Fruit fly (Drosophila melanogaster) whole organism, embryonic: ENCODE results near the gene CG8861.

ENCODE experiments used
- B-H2 ChIP-seq: fragments of 200-800 bp; sonication (Bioruptor generic); optimal IDR thresholded peaks from 2 replicates; lab custom pipeline; 2018; ENCODE audit warnings: missing biosample characterization, mild to moderate bottlenecking, missing genetic modification characterization
- Blimp-1 ChIP-seq: fragments of 200-800 bp; sonication (Bioruptor generic); optimal IDR thresholded peaks from 3 replicates; lab custom pipeline; 2018; ENCODE audit warnings: missing biosample characterization, missing genetic modification characterization, mild to moderate bottlenecking, moderate library complexity, missing genetic modification reagents
- C15 ChIP-seq: fragments of 200-800 bp; sonication (Bioruptor generic); IDR thresholded peaks from 3 replicates; pipeline ENCODE4 v1.3.6; 2022; ENCODE audit warnings: missing biosample characterization, missing genetic modification characterization
- CG12744 ChIP-seq: fragments of 200-800 bp; sonication (Bioruptor generic); optimal IDR thresholded peaks from 2 replicates; lab custom pipeline; 2016; ENCODE audit warnings: missing biosample characterization, missing genetic modification characterization
- CG13296 ChIP-seq: fragments of 200-800 bp; sonication (Bioruptor generic); optimal IDR thresholded peaks from 3 replicates; lab custom pipeline; 2018; ENCODE audit warnings: missing biosample characterization, mild to moderate bottlenecking, missing genetic modification characterization
- CG1647 ChIP-seq: fragments of 200-800 bp; sonication (Bioruptor generic); optimal IDR thresholded peaks from 3 replicates; lab custom pipeline; 2016; ENCODE audit warnings: missing biosample characterization, missing genetic modification characterization
- CG16815 ChIP-seq: fragments of 200-800 bp; sonication (Bioruptor generic); optimal IDR thresholded peaks from 3 replicates; lab custom pipeline; 2017; ENCODE audit warnings: missing biosample characterization, mild to moderate bottlenecking, missing genetic modification characterization
- CG17802 ChIP-seq: fragments of 200-800 bp; sonication (Bioruptor generic); optimal IDR thresholded peaks from 2 replicates; lab custom pipeline; 2018; ENCODE audit warnings: missing biosample characterization, mild to moderate bottlenecking, missing genetic modification characterization, moderate library complexity
- CG18764 ChIP-seq: fragments of 200-800 bp; sonication (Bioruptor generic); optimal IDR thresholded peaks from 3 replicates; lab custom pipeline; 2016; ENCODE audit warnings: missing biosample characterization, missing genetic modification characterization
- CG2120 ChIP-seq: fragments of 200-800 bp; sonication (Bioruptor generic); optimal IDR thresholded peaks from 3 replicates; lab custom pipeline; 2016; ENCODE audit warnings: missing biosample characterization, missing genetic modification characterization
- CG7372 ChIP-seq: fragments of 200-800 bp; sonication (Bioruptor generic); IDR thresholded peaks from 2 replicates; pipeline ENCODE4 v1.3.6; 2022; ENCODE audit warnings: missing biosample characterization, missing genetic modification characterization
- CG7745 ChIP-seq: fragments of 200-800 bp; sonication (Bioruptor generic); optimal IDR thresholded peaks from 2 replicates; lab custom pipeline; 2018; ENCODE audit warnings: missing biosample characterization, mild to moderate bottlenecking, missing genetic modification characterization, moderate library complexity
- CG7839 ChIP-seq: fragments of 200-800 bp; sonication (Bioruptor generic); optimal IDR thresholded peaks from 3 replicates; lab custom pipeline; 2018; ENCODE audit warnings: missing biosample characterization, mild to moderate bottlenecking, missing genetic modification characterization, moderate library complexity
- CG8478 ChIP-seq: fragments of >200 bp; optimal IDR thresholded peaks from 2 replicates; lab custom pipeline; 2018
- CG9437 ChIP-seq: fragments of 200-800 bp; sonication (Bioruptor generic); optimal IDR thresholded peaks from 2 replicates; lab custom pipeline; 2018; ENCODE audit warnings: missing biosample characterization, mild to moderate bottlenecking, missing genetic modification characterization
- CG9609 ChIP-seq: fragments of 200-800 bp; sonication (Bioruptor generic); optimal IDR thresholded peaks from 3 replicates; lab custom pipeline; 2016; ENCODE audit warnings: missing biosample characterization, missing genetic modification characterization
- CG9797 ChIP-seq: fragments of 200-800 bp; sonication (Bioruptor generic); optimal IDR thresholded peaks from 3 replicates; lab custom pipeline; 2018; ENCODE audit warnings: missing biosample characterization, mild to moderate bottlenecking, missing genetic modification characterization
- HHEX ChIP-seq: fragments of 200-800 bp; sonication (Bioruptor generic); optimal IDR thresholded peaks from 3 replicates; lab custom pipeline; 2017; ENCODE audit warnings: missing biosample characterization, mild to moderate bottlenecking, missing genetic modification characterization, missing genetic modification reagents
- MBD-R2 ChIP-seq: fragments of 200-800 bp; sonication (Bioruptor generic); IDR thresholded peaks from 2 replicates; pipeline ENCODE4 v1.3.6; 2022; ENCODE audit warnings: missing biosample characterization, missing genetic modification characterization
- Med ChIP-seq: fragments of 200-800 bp; sonication (Bioruptor generic); peaks from one replicate; lab custom pipeline; 2016; ENCODE audit warnings: missing biosample characterization, missing genetic modification characterization, mild to moderate bottlenecking, inconsistent platforms, moderate library complexity
- Mes4 ChIP-seq: fragments of 200-800 bp; sonication (Bioruptor generic); optimal IDR thresholded peaks from 2 replicates; lab custom pipeline; 2016; ENCODE audit warnings: missing biosample characterization, missing genetic modification characterization
- NK7.1 ChIP-seq: fragments of 200-800 bp; sonication (Bioruptor generic); optimal IDR thresholded peaks from 3 replicates; lab custom pipeline; 2016; ENCODE audit warnings: missing biosample characterization, missing genetic modification characterization
- Scr ChIP-seq: fragments of 200-800 bp; sonication (Bioruptor generic); IDR thresholded peaks from 2 replicates; pipeline ENCODE4 v1.3.6; 2022; ENCODE audit warnings: missing biosample characterization, missing genetic modification characterization; ENCODE audit not compliant: partially characterized antibody
- Tbp ChIP-seq: fragments of >200 bp; optimal IDR thresholded peaks from 2 replicates; lab custom pipeline; 2018; ENCODE audit warnings: missing biosample characterization, missing genetic modification characterization
- ab ChIP-seq: fragments of 200-800 bp; sonication (Bioruptor generic); optimal IDR thresholded peaks from 2 replicates; lab custom pipeline; 2016; ENCODE audit warnings: missing biosample characterization, missing genetic modification characterization
- al ChIP-seq: fragments of 200-800 bp; sonication (Bioruptor generic); IDR thresholded peaks from 2 replicates; pipeline ENCODE4 v1.3.6; 2022; ENCODE audit warnings: missing biosample characterization, missing genetic modification characterization
- ase ChIP-seq: fragments of 200-800 bp; sonication (Bioruptor generic); IDR thresholded peaks from 3 replicates; pipeline ENCODE4 v1.3.6; 2022; ENCODE audit warnings: missing biosample characterization, missing genetic modification characterization
- az2 ChIP-seq: fragments of 200-800 bp; sonication (Bioruptor generic); optimal IDR thresholded peaks from 3 replicates; lab custom pipeline; 2016; ENCODE audit warnings: missing biosample characterization, missing genetic modification characterization
- bab2 ChIP-seq: fragments of 200-800 bp; sonication (Bioruptor generic); optimal IDR thresholded peaks from 2 replicates; lab custom pipeline; 2016; ENCODE audit warnings: missing biosample characterization, missing genetic modification characterization
- bigmax ChIP-seq: fragments of 200-800 bp; sonication (Bioruptor generic); optimal IDR thresholded peaks from 2 replicates; lab custom pipeline; 2018; ENCODE audit warnings: missing biosample characterization, mild to moderate bottlenecking, missing genetic modification characterization
- br ChIP-seq: fragments of >200 bp; optimal IDR thresholded peaks from 2 replicates; lab custom pipeline; 2017
- bsh ChIP-seq, 2 experiments: fragments of 200-800 bp; sonication (Bioruptor generic); optimal IDR thresholded peaks; 2 replicates each; lab custom pipeline; 2017 to 2018; ENCODE audit warnings: mild to moderate bottlenecking in 2 of 2, missing biosample characterization in 2 of 2, missing genetic modification characterization in 2 of 2, moderate library complexity in 1 of 2
- caup ChIP-seq: fragments of 200-800 bp; sonication (Bioruptor generic); optimal IDR thresholded peaks from 3 replicates; lab custom pipeline; 2017; ENCODE audit warnings: missing biosample characterization, mild to moderate bottlenecking, missing genetic modification characterization, moderate library complexity; ENCODE audit not compliant: severe bottlenecking
- ci ChIP-seq: fragments of 200-800 bp; sonication (Bioruptor generic); IDR thresholded peaks from 3 replicates; pipeline ENCODE4 v1.3.6; 2022; ENCODE audit warnings: missing biosample characterization, missing genetic modification characterization
- fd96Cb ChIP-seq: fragments of 200-800 bp; sonication (Bioruptor generic); optimal IDR thresholded peaks from 2 replicates; lab custom pipeline; 2018; ENCODE audit warnings: missing biosample characterization, mild to moderate bottlenecking, missing genetic modification characterization, moderate library complexity
- fru ChIP-seq: fragments of >200 bp; optimal IDR thresholded peaks from 2 replicates; lab custom pipeline; 2017
- gcm ChIP-seq: fragments of 200-800 bp; sonication (Bioruptor generic); optimal IDR thresholded peaks from 2 replicates; lab custom pipeline; 2019; ENCODE audit warnings: missing biosample characterization, mild to moderate bottlenecking, missing genetic modification characterization, moderate library complexity
- grau ChIP-seq: fragments of 200-800 bp; optimal IDR thresholded peaks from 3 replicates; lab custom pipeline; 2019; ENCODE audit warnings: missing biosample characterization, mild to moderate bottlenecking, missing genetic modification characterization, moderate library complexity
- grn ChIP-seq: fragments of 200-800 bp; sonication (Bioruptor generic); optimal IDR thresholded peaks from 3 replicates; lab custom pipeline; 2017; ENCODE audit warnings: missing biosample characterization, missing genetic modification characterization
- hkb ChIP-seq, 2 experiments: fragments of 200-800 bp in 1 of 2; fragments of >200 bp in 1 of 2; sonication (Bioruptor generic) in 1 of 2; IDR thresholded peaks in 1 of 2; optimal IDR thresholded peaks in 1 of 2; 2 replicates each; pipeline versions ENCODE4 v1.3.6 to Lab custom; 2017 to 2022; ENCODE audit warnings: missing biosample characterization in 1 of 2, missing genetic modification characterization in 1 of 2
- ken ChIP-seq: fragments of 200-800 bp; sonication (Bioruptor generic); IDR thresholded peaks from 3 replicates; pipeline ENCODE4 v1.3.6; 2022; ENCODE audit warnings: missing biosample characterization, missing genetic modification characterization
- lab ChIP-seq: fragments of 200-800 bp; sonication (Bioruptor generic); optimal IDR thresholded peaks from 3 replicates; lab custom pipeline; 2017; ENCODE audit warnings: missing biosample characterization, missing genetic modification characterization, mild to moderate bottlenecking, moderate library complexity, missing genetic modification reagents
- luna ChIP-seq: fragments of 200-800 bp; sonication (Bioruptor generic); optimal IDR thresholded peaks from 2 replicates; lab custom pipeline; 2016; ENCODE audit warnings: missing biosample characterization, missing genetic modification characterization
- pum ChIP-seq: fragments of 200-800 bp; sonication (Bioruptor generic); optimal IDR thresholded peaks from 2 replicates; lab custom pipeline; 2016; ENCODE audit warnings: missing biosample characterization, missing genetic modification characterization
- sima ChIP-seq: fragments of 200-800 bp; sonication (Bioruptor generic); optimal IDR thresholded peaks from 2 replicates; lab custom pipeline; 2016; ENCODE audit warnings: missing biosample characterization, missing genetic modification characterization
- sisA ChIP-seq: fragments of 200-800 bp; sonication (Bioruptor generic); IDR thresholded peaks from 2 replicates; pipeline ENCODE4 v1.3.6; 2022; ENCODE audit warnings: missing biosample characterization, missing genetic modification characterization
- sna ChIP-seq: fragments of 200-800 bp; sonication (Bioruptor generic); IDR thresholded peaks from 2 replicates; pipeline ENCODE4 v1.3.6; 2022; ENCODE audit warnings: missing biosample characterization, missing genetic modification characterization; ENCODE audit not compliant: partially characterized antibody
- sqz ChIP-seq: fragments of 200-800 bp; sonication (Bioruptor generic); optimal IDR thresholded peaks from 3 replicates; lab custom pipeline; 2018; ENCODE audit warnings: missing biosample characterization, mild to moderate bottlenecking, missing genetic modification characterization
- ttk ChIP-seq: fragments of 200-800 bp; sonication (Bioruptor generic); IDR thresholded peaks from 2 replicates; pipeline ENCODE4 v2.1.2; 2022; ENCODE audit warnings: missing biosample characterization, missing genetic modification characterization
- vfl ChIP-seq: fragments of 200-800 bp; sonication (Bioruptor generic); optimal IDR thresholded peaks from 2 replicates; lab custom pipeline; 2016; ENCODE audit warnings: missing biosample characterization, missing genetic modification characterization

CG8861 gene

dm6 chr3R:9339176-9340075, 11.1 kb upstream of the CG8861 start (continued):
- TF ChIP-seq az2 (GFP tag; lab: Kevin White, UChicago) = peak; percentile 54
- no peak for TF ChIP-seq sna (GFP tag; lab: Robert Waterston, UW)
- no peak for TF ChIP-seq CG7372
- no peak for TF ChIP-seq CG9609 (GFP tag; lab: Kevin White, UChicago)
- peak; percentile 42 for TF ChIP-seq bab2
- no peak for TF ChIP-seq fru
- no peak for TF ChIP-seq C15 (GFP tag; lab: Robert Waterston, UW)
- TF ChIP-seq Scr (GFP tag; lab: Robert Waterston, UW) = no peak
- TF ChIP-seq ken (GFP tag; lab: Robert Waterston, UW) = no peak
- TF ChIP-seq grau (tag; lab: Kevin White, UChicago) = peak; percentile 77
- TF ChIP-seq Med (GFP tag; lab: Kevin White, UChicago) = peak; percentile 83
- peak; percentile 52 for TF ChIP-seq sqz (GFP tag; lab: Kevin White, UChicago)
- TF ChIP-seq gcm = peak; percentile 72
- TF ChIP-seq CG17802 = peak; percentile 21
- peak; percentile 55 for TF ChIP-seq lab
- no peak for TF ChIP-seq MBD-R2 (GFP tag; lab: Robert Waterston, UW)
- no peak for TF ChIP-seq NK7.1 (GFP tag; lab: Kevin White, UChicago)
- peak; percentile 75 for TF ChIP-seq fd96Cb (tag; lab: Kevin White, UChicago)
- TF ChIP-seq Tbp (GFP tag; lab: Kevin White, UChicago) = no peak
- no peak for TF ChIP-seq vfl (GFP tag; lab: Kevin White, UChicago)
- no peak for TF ChIP-seq hkb (optimal IDR thresholded peaks at IDR 0.05; lab: Kevin White, UChicago)
- TF ChIP-seq hkb (GFP tag; IDR thresholded peaks at IDR 0.05; lab: Robert Waterston, UW) = peak; percentile 48
- no peak for TF ChIP-seq br (lab: Kevin White, UChicago)
- no peak for TF ChIP-seq sima (GFP tag; lab: Kevin White, UChicago)
- no peak for TF ChIP-seq CG12744 (GFP tag; lab: Kevin White, UChicago)
- TF ChIP-seq Blimp-1 (GFP tag; lab: Kevin White, UChicago) = peak; percentile 70
- peak; percentile 65 for TF ChIP-seq HHEX (GFP tag; lab: Kevin White, UChicago)
- TF ChIP-seq CG7745 (tag; lab: Kevin White, UChicago) = peak; percentile 6
- TF ChIP-seq CG18764 (GFP tag; lab: Kevin White, UChicago) = peak; percentile 14
- no peak for TF ChIP-seq luna (GFP tag; lab: Kevin White, UChicago)
- peak; percentile 44 for TF ChIP-seq pum (GFP tag; lab: Kevin White, UChicago)
- no peak for TF ChIP-seq ab (GFP tag; lab: Kevin White, UChicago)
- peak; percentile 37 for TF ChIP-seq Mes4 (GFP tag; lab: Kevin White, UChicago)
- TF ChIP-seq CG1647 (GFP tag; lab: Kevin White, UChicago) = no peak
- TF ChIP-seq caup (GFP tag; lab: Kevin White, UChicago) = peak; percentile 17
- no peak for TF ChIP-seq CG13296 (GFP tag; lab: Kevin White, UChicago)
- TF ChIP-seq CG9437 (GFP tag; lab: Kevin White, UChicago) = peak; percentile 13
- TF ChIP-seq CG2120 (GFP tag; lab: Kevin White, UChicago) = peak; percentile 10
- TF ChIP-seq CG7839 = peak; percentile 77
- peak; percentile 37; the same call in 1 of the 2 replicates for TF ChIP-seq ttk (GFP tag; lab: Robert Waterston, UW)
- TF ChIP-seq bigmax (GFP tag; lab: Kevin White, UChicago) = no peak
- peak; percentile 44 for TF ChIP-seq CG16815 (GFP tag; lab: Kevin White, UChicago)
- TF ChIP-seq sisA (GFP tag; lab: Robert Waterston, UW) = peak; percentile 31; the same call in 1 of the 2 replicates
- peak; percentile 73 for TF ChIP-seq grn (GFP tag; lab: Kevin White, UChicago)
- TF ChIP-seq ci (GFP tag; lab: Robert Waterston, UW) = peak; percentile 47
- TF ChIP-seq B-H2 (GFP tag; lab: Kevin White, UChicago) = no peak
- no peak for TF ChIP-seq CG9797
- TF ChIP-seq al (GFP tag; lab: Robert Waterston, UW) = no peak
- TF ChIP-seq CG8478 (lab: Kevin White, UChicago) = no peak
- TF ChIP-seq bsh (GFP tag; optimal IDR thresholded peaks at IDR 0.05; lab: Kevin White, UChicago) = peak; percentile 52 to 82
- no peak for TF ChIP-seq ase
